Fruit fly (Drosophila melanogaster) whole organism, embryonic: Measurements from ENCODE around the gene cactin.
A peak's percentile ranks its signal among the peaks of the same experiment; 100 is the strongest.

Experiments used
- B-H1 ChIP-seq: fragments of 200-800 bp; sonication (Bioruptor generic); IDR thresholded peaks from 3 replicates; pipeline ENCODE4 v1.3.6; 2022; ENCODE audit warnings: missing biosample characterization, missing genetic modification characterization
- CG10267 ChIP-seq: fragments of 200-800 bp; sonication (Bioruptor generic); optimal IDR thresholded peaks from 2 replicates; lab custom pipeline; 2018; ENCODE audit warnings: missing biosample characterization, mild to moderate bottlenecking, missing genetic modification characterization, moderate library complexity
- CG10543 ChIP-seq: fragments of 200-800 bp; sonication (Bioruptor generic); optimal IDR thresholded peaks from 3 replicates; lab custom pipeline; 2017; ENCODE audit warnings: missing biosample characterization, mild to moderate bottlenecking, missing genetic modification characterization, moderate library complexity
- CG11093 ChIP-seq: fragments of 200-800 bp; sonication (Bioruptor generic); IDR thresholded peaks from 3 replicates; pipeline ENCODE4 v1.3.6; 2022; ENCODE audit warnings: missing biosample characterization, missing genetic modification characterization
- CG11696 ChIP-seq: fragments of 200-800 bp; sonication (Bioruptor generic); IDR thresholded peaks from 2 replicates; pipeline ENCODE4 v1.3.6; 2022; ENCODE audit warnings: missing biosample characterization, missing genetic modification characterization
- CG14441 ChIP-seq: fragments of 200-800 bp; sonication (Bioruptor generic); IDR thresholded peaks from 2 replicates; pipeline ENCODE4 v1.3.6; 2022; ENCODE audit warnings: missing biosample characterization, missing genetic modification characterization
- CG14710 ChIP-seq: fragments of 200-800 bp; sonication (Bioruptor generic); optimal IDR thresholded peaks from 3 replicates; lab custom pipeline; 2019; ENCODE audit warnings: missing biosample characterization, mild to moderate bottlenecking, missing genetic modification characterization, moderate library complexity
- CG17359 ChIP-seq: fragments of 200-800 bp; sonication (Bioruptor generic); optimal IDR thresholded peaks from 3 replicates; lab custom pipeline; 2018; ENCODE audit warnings: missing biosample characterization, mild to moderate bottlenecking, missing genetic modification characterization, moderate library complexity
- CG17612 ChIP-seq: fragments of 200-800 bp; sonication (Bioruptor generic); IDR thresholded peaks from 2 replicates; pipeline ENCODE4 v1.3.6; 2022; ENCODE audit warnings: missing biosample characterization, missing genetic modification characterization
- CG18764 ChIP-seq: fragments of 200-800 bp; sonication (Bioruptor generic); optimal IDR thresholded peaks from 3 replicates; lab custom pipeline; 2016; ENCODE audit warnings: missing biosample characterization, missing genetic modification characterization
- CG2129 ChIP-seq: fragments of 200-800 bp; sonication (Bioruptor generic); IDR thresholded peaks from 2 replicates; pipeline ENCODE4 v1.3.6; 2022; ENCODE audit warnings: missing biosample characterization, missing genetic modification characterization; ENCODE audit not compliant: partially characterized antibody
- CG31388 ChIP-seq: fragments of 200-800 bp; sonication (Bioruptor generic); optimal IDR thresholded peaks from 2 replicates; lab custom pipeline; 2016; ENCODE audit warnings: missing biosample characterization, missing genetic modification characterization
- CG4820 ChIP-seq: fragments of 200-800 bp; sonication (Bioruptor generic); optimal IDR thresholded peaks from 3 replicates; lab custom pipeline; 2016; ENCODE audit warnings: missing biosample characterization, missing genetic modification characterization
- CG5245 ChIP-seq: fragments of 200-800 bp; sonication (Bioruptor generic); optimal IDR thresholded peaks from 3 replicates; lab custom pipeline; 2016; ENCODE audit warnings: missing biosample characterization, missing genetic modification characterization
- CG6683 ChIP-seq: fragments of 200-800 bp; sonication (Bioruptor generic); optimal IDR thresholded peaks from 2 replicates; lab custom pipeline; 2017; ENCODE audit warnings: missing biosample characterization, mild to moderate bottlenecking, missing genetic modification characterization, missing genetic modification reagents
- CG6689 ChIP-seq: fragments of 200-800 bp; sonication (Bioruptor generic); IDR thresholded peaks from 2 replicates; pipeline ENCODE4 v1.3.6; 2022; ENCODE audit warnings: missing biosample characterization, missing genetic modification characterization
- CG8478 ChIP-seq: fragments of >200 bp; optimal IDR thresholded peaks from 2 replicates; lab custom pipeline; 2018
- D19B ChIP-seq: fragments of 200-800 bp; sonication (Bioruptor generic); optimal IDR thresholded peaks from 2 replicates; lab custom pipeline; 2017; ENCODE audit warnings: missing biosample characterization, mild to moderate bottlenecking, missing genetic modification characterization
- Dbx ChIP-seq: fragments of 200-800 bp; sonication (Bioruptor generic); IDR thresholded peaks from 3 replicates; pipeline ENCODE4 v1.3.6; 2022; ENCODE audit warnings: missing biosample characterization, missing genetic modification characterization
- Deaf1 ChIP-seq: fragments of 200-800 bp; optimal IDR thresholded peaks from 3 replicates; lab custom pipeline; 2019; ENCODE audit warnings: missing biosample characterization, mild to moderate bottlenecking, missing genetic modification characterization, moderate library complexity
- Ets65A ChIP-seq: fragments of 200-800 bp; sonication (Bioruptor generic); peaks from one replicate; lab custom pipeline; 2016; ENCODE audit warnings: missing biosample characterization, missing genetic modification characterization
- Fer3 ChIP-seq: fragments of 200-800 bp; sonication (Bioruptor generic); optimal IDR thresholded peaks from 2 replicates; lab custom pipeline; 2018; ENCODE audit warnings: missing biosample characterization, mild to moderate bottlenecking, missing genetic modification characterization, moderate library complexity
- HLH4C ChIP-seq: fragments of 200-800 bp; sonication (Bioruptor generic); IDR thresholded peaks from 3 replicates; pipeline ENCODE4 v1.3.6; 2022; ENCODE audit warnings: missing biosample characterization, missing genetic modification characterization; ENCODE audit not compliant: partially characterized antibody
- HLH54F ChIP-seq: fragments of 200-800 bp; sonication (Bioruptor generic); optimal IDR thresholded peaks from 3 replicates; lab custom pipeline; 2016; ENCODE audit warnings: missing biosample characterization, missing genetic modification characterization
- Hr39 ChIP-seq: fragments of >200 bp; optimal IDR thresholded peaks from 2 replicates; lab custom pipeline; 2017
- Hr78 ChIP-seq, 2 experiments: fragments of 200-800 bp in 1 of 2; fragments of >200 bp in 1 of 2; sonication (Bioruptor generic) in 1 of 2; optimal IDR thresholded peaks; 2 replicates each; lab custom pipeline; 2017 to 2019; ENCODE audit warnings: missing biosample characterization in 2 of 2, missing genetic modification characterization in 2 of 2, mild to moderate bottlenecking in 1 of 2, moderate library complexity in 1 of 2
- Kr ChIP-seq: fragments of 200-800 bp; sonication (Bioruptor generic); optimal IDR thresholded peaks from 2 replicates; lab custom pipeline; 2017; ENCODE audit warnings: missing biosample characterization, mild to moderate bottlenecking, missing genetic modification characterization
- Max ChIP-seq: fragments of 200-800 bp; sonication (Bioruptor generic); optimal IDR thresholded peaks from 2 replicates; lab custom pipeline; 2016; ENCODE audit warnings: missing biosample characterization, mild to moderate bottlenecking, missing genetic modification characterization
- Mes4 ChIP-seq: fragments of 200-800 bp; sonication (Bioruptor generic); optimal IDR thresholded peaks from 2 replicates; lab custom pipeline; 2016; ENCODE audit warnings: missing biosample characterization, missing genetic modification characterization
- NC2α ChIP-seq: fragments of 200-800 bp; sonication (Bioruptor generic); optimal IDR thresholded peaks from 2 replicates; lab custom pipeline; 2016; ENCODE audit warnings: missing biosample characterization, missing genetic modification characterization
- Optix ChIP-seq: fragments of 200-800 bp; sonication (Bioruptor generic); IDR thresholded peaks from 3 replicates; pipeline ENCODE4 v1.3.6; 2022; ENCODE audit warnings: missing biosample characterization, missing genetic modification characterization
- TFAM ChIP-seq: fragments of 200-800 bp; sonication (Bioruptor generic); optimal IDR thresholded peaks from 2 replicates; lab custom pipeline; 2017; ENCODE audit warnings: missing biosample characterization, missing genetic modification characterization, inconsistent platforms
- cad ChIP-seq: fragments of >200 bp; optimal IDR thresholded peaks from 2 replicates; lab custom pipeline; 2017; ENCODE audit warnings: missing biosample characterization, missing genetic modification characterization
- corto ChIP-seq: fragments of 200-800 bp; sonication (Bioruptor generic); optimal IDR thresholded peaks from 2 replicates; lab custom pipeline; 2016; ENCODE audit warnings: missing biosample characterization, mild to moderate bottlenecking, missing genetic modification characterization, moderate library complexity
- dm ChIP-seq: fragments of 200-800 bp; sonication (Bioruptor generic); optimal IDR thresholded peaks from 3 replicates; lab custom pipeline; 2016; ENCODE audit warnings: missing biosample characterization, missing genetic modification characterization
- dmrt11E ChIP-seq: fragments of 200-800 bp; sonication (Bioruptor generic); optimal IDR thresholded peaks from 3 replicates; lab custom pipeline; 2018; ENCODE audit warnings: missing biosample characterization, mild to moderate bottlenecking, missing genetic modification characterization, moderate library complexity
- grau ChIP-seq: fragments of 200-800 bp; optimal IDR thresholded peaks from 3 replicates; lab custom pipeline; 2019; ENCODE audit warnings: missing biosample characterization, mild to moderate bottlenecking, missing genetic modification characterization, moderate library complexity
- ham ChIP-seq: fragments of 200-800 bp; sonication (Bioruptor generic); IDR thresholded peaks from 2 replicates; pipeline ENCODE4 v1.3.6; 2022; ENCODE audit warnings: missing biosample characterization, missing genetic modification characterization
- hb ChIP-seq: fragments of 200-800 bp; sonication (Bioruptor generic); IDR thresholded peaks from 3 replicates; pipeline ENCODE4 v1.3.6; 2022; ENCODE audit warnings: missing biosample characterization, missing genetic modification characterization; ENCODE audit not compliant: partially characterized antibody
- lab ChIP-seq: fragments of 200-800 bp; sonication (Bioruptor generic); optimal IDR thresholded peaks from 3 replicates; lab custom pipeline; 2017; ENCODE audit warnings: missing biosample characterization, missing genetic modification characterization, mild to moderate bottlenecking, moderate library complexity, missing genetic modification reagents
- nom ChIP-seq: fragments of 200-800 bp; sonication (Bioruptor generic); optimal IDR thresholded peaks from 2 replicates; lab custom pipeline; 2017; ENCODE audit warnings: missing biosample characterization, missing genetic modification characterization, mild to moderate bottlenecking, moderate library complexity, missing genetic modification reagents
- otp ChIP-seq: fragments of 200-800 bp; sonication (Bioruptor generic); IDR thresholded peaks from 3 replicates; pipeline ENCODE4, ENCODE4 v1.3.6; 2022; ENCODE audit warnings: missing biosample characterization, missing genetic modification characterization
- pzg ChIP-seq: fragments of 200-800 bp; sonication (Bioruptor generic); optimal IDR thresholded peaks from 3 replicates; lab custom pipeline; 2018; ENCODE audit warnings: missing biosample characterization, mild to moderate bottlenecking, missing genetic modification characterization, moderate library complexity
- ranshi ChIP-seq: fragments of 200-800 bp; sonication (Bioruptor generic); IDR thresholded peaks from 2 replicates; pipeline ENCODE4 v1.3.6; 2022; ENCODE audit warnings: missing biosample characterization, missing genetic modification characterization
- sima ChIP-seq: fragments of 200-800 bp; sonication (Bioruptor generic); optimal IDR thresholded peaks from 2 replicates; lab custom pipeline; 2016; ENCODE audit warnings: missing biosample characterization, missing genetic modification characterization
- tap ChIP-seq: fragments of 200-800 bp; optimal IDR thresholded peaks from 3 replicates; lab custom pipeline; 2019; ENCODE audit warnings: missing biosample characterization, mild to moderate bottlenecking, missing genetic modification characterization, moderate library complexity
- tgo ChIP-seq: fragments of 200-800 bp; sonication (Bioruptor generic); IDR thresholded peaks from 3 replicates; pipeline ENCODE4 v1.3.6; 2022; ENCODE audit warnings: missing biosample characterization, missing genetic modification characterization
- ttk ChIP-seq: fragments of 200-800 bp; sonication (Bioruptor generic); IDR thresholded peaks from 2 replicates; pipeline ENCODE4 v2.1.2; 2022; ENCODE audit warnings: missing biosample characterization, missing genetic modification characterization
- vnd ChIP-seq: fragments of 200-800 bp; sonication (Bioruptor generic); IDR thresholded peaks from 3 replicates; pipeline ENCODE4 v1.3.6; 2022; ENCODE audit warnings: missing biosample characterization, missing genetic modification characterization; ENCODE audit not compliant: partially characterized antibody

cactin gene

DNA sequence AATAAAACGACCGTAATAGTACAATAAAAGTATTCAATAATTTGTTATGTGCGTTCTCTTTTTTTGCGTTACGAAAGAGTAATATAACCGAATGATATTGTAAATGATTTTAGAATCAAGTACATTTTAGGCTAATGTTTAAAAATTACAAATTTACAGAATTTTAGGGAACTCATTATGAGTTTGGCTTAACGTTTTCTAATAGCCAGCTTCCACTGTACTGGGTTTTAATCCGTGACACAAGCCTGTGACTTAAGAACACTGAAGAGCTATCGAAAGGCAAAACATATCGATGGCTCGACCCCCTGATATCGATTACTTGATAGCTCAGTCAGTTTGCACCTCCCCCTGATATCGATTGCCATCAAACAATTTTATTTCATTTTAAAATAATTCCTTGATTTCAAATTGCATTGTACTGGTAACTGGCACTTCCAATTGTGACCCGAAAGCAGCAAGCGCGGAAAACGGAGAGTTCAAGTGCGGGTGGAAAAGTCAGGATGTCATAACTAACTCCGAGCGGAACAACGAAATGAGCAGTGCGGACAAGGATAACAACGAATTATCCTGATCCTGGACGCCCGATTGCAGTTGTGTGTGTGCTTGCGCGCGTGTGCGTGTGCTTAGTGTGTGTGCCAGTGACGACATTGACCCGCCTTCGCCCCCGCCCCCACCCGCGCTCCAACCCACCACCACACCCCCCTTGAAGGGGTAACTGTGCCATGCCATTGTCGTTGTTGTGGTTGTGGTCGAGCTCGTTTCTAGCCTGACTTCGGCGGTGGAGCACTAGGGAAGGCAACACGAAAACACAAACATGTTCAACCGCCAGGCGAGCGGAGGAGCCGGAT, 29.6 kb upstream of the cactin start, which contains the start of gene HERC2 (continued):
- TF ChIP-seq CG11093 (GFP tag; lab: Robert Waterston, UW): 0 out of 3 replicates have a peak, but pooled peaks have one; percentile 40
- peak; percentile 69 for TF ChIP-seq CG2129 (GFP tag; lab: Robert Waterston, UW)
- no peak for TF ChIP-seq dm (GFP tag; lab: Kevin White, UChicago)
- peak; percentile 25 for TF ChIP-seq Max (GFP tag; lab: Kevin White, UChicago)
- no peak for TF ChIP-seq CG5245 (GFP tag; lab: Kevin White, UChicago)
- TF ChIP-seq CG6683: no peak
- no peak for TF ChIP-seq B-H1
- TF ChIP-seq CG17612 (GFP tag; lab: Robert Waterston, UW): 0 out of 2 replicates have a peak, but pooled peaks have one; percentile 12
- peak; percentile 55 for TF ChIP-seq Dbx (GFP tag; lab: Robert Waterston, UW)
- TF ChIP-seq CG14441 (GFP tag; lab: Robert Waterston, UW): peak; percentile 58
- TF ChIP-seq tgo: peak; percentile 66
- 0 out of 2 replicates have a peak, but pooled peaks have one; percentile 31 for TF ChIP-seq CG6689 (GFP tag; lab: Robert Waterston, UW)
- no peak for TF ChIP-seq CG10543 (GFP tag; lab: Kevin White, UChicago)
- TF ChIP-seq cad (GFP tag; lab: Kevin White, UChicago): no peak
- peak; percentile 6 for TF ChIP-seq dmrt11E (tag; lab: Kevin White, UChicago)
- TF ChIP-seq CG4820: peak; percentile 17
- TF ChIP-seq vnd (GFP tag; lab: Robert Waterston, UW): peak; percentile 87
- TF ChIP-seq CG11696 (GFP tag; lab: Robert Waterston, UW): 0 out of 2 replicates have a peak, but pooled peaks have one; percentile 12
- peak; percentile 93 for TF ChIP-seq HLH4C (GFP tag; lab: Robert Waterston, UW)
- peak; percentile 45; the same call in 1 of the 2 replicates for TF ChIP-seq ttk (GFP tag; lab: Robert Waterston, UW)
- no peak for TF ChIP-seq NC2α
- TF ChIP-seq tap (tag; lab: Kevin White, UChicago): no peak
- TF ChIP-seq grau (tag; lab: Kevin White, UChicago): peak; percentile 95
- no peak for TF ChIP-seq lab
- no peak for TF ChIP-seq corto (GFP tag; lab: Kevin White, UChicago)
- no peak for TF ChIP-seq Deaf1 (tag; lab: Kevin White, UChicago)
- no peak for TF ChIP-seq Optix (GFP tag; lab: Robert Waterston, UW)
- TF ChIP-seq Kr: no peak
- TF ChIP-seq Hr78 (GFP tag; optimal IDR thresholded peaks at IDR 0.05; lab: Kevin White, UChicago): no peak
- TF ChIP-seq D19B (GFP tag; lab: Kevin White, UChicago): no peak
- TF ChIP-seq CG17359 (tag; lab: Kevin White, UChicago): no peak
- no peak for TF ChIP-seq Hr39 (lab: Kevin White, UChicago)
- peak; percentile 52 for TF ChIP-seq HLH54F (GFP tag; lab: Kevin White, UChicago)
- no peak for TF ChIP-seq TFAM
- no peak for TF ChIP-seq CG31388 (GFP tag; lab: Kevin White, UChicago)
- peak; percentile 44 for TF ChIP-seq CG14710 (tag; lab: Kevin White, UChicago)
- no peak for TF ChIP-seq sima (GFP tag; lab: Kevin White, UChicago)
- TF ChIP-seq Ets65A (GFP tag; lab: Kevin White, UChicago): peak; percentile 93
- TF ChIP-seq otp: no peak
- peak; percentile 8 for TF ChIP-seq Mes4
- no peak for TF ChIP-seq nom (GFP tag; lab: Kevin White, UChicago)
- TF ChIP-seq ham: no peak
- no peak for TF ChIP-seq CG8478 (lab: Kevin White, UChicago)
- peak; percentile 91 for TF ChIP-seq hb (GFP tag; lab: Robert Waterston, UW)
- TF ChIP-seq Fer3 (tag; lab: Kevin White, UChicago): peak; percentile 12
- no peak; the same call in 1 of the 2 replicates for TF ChIP-seq ranshi (GFP tag; lab: Robert Waterston, UW)
- TF ChIP-seq CG18764 (GFP tag; lab: Kevin White, UChicago): no peak
- TF ChIP-seq CG10267 (tag; lab: Kevin White, UChicago): peak; percentile 46
- TF ChIP-seq pzg: peak; percentile 70
